Worm (Caenorhabditis elegans) whole organism, L2 larva: ENCODE results near the gene ZC250.4.

Source experiments
- C34F6.9 ChIP-seq: fragments of 150-350 bp; optimal IDR thresholded peaks from 2 replicates; lab custom pipeline; 2014; ENCODE audit warnings: missing biosample characterization, missing genetic modification characterization
- F13H6.1 ChIP-seq: sonication (generic microtip); optimal IDR thresholded peaks from 2 replicates; lab custom pipeline; 2016; ENCODE audit warnings: missing genetic modification characterization, missing compliant biosample characterization
- R02D3.7 ChIP-seq: fragments of 150-350 bp; optimal IDR thresholded peaks from 2 replicates; lab custom pipeline; 2014; ENCODE audit warnings: missing biosample characterization, missing genetic modification characterization
- Y55F3AM.14 ChIP-seq: fragments of 200-800 bp; sonication (Bioruptor generic); optimal IDR thresholded peaks from 2 replicates; lab custom pipeline; 2018; ENCODE audit warnings: mild to moderate bottlenecking, missing genetic modification characterization, missing compliant biosample characterization
- alr-1 ChIP-seq: fragments of 150-350 bp; optimal IDR thresholded peaks from 2 replicates; lab custom pipeline; 2014; ENCODE audit warnings: missing biosample characterization, missing genetic modification characterization
- aly-2 ChIP-seq: fragments of 150-350 bp; optimal IDR thresholded peaks from 2 replicates; lab custom pipeline; 2014; ENCODE audit warnings: missing biosample characterization, missing genetic modification characterization
- ama-1 ChIP-seq: fragments of 150-350 bp; optimal IDR thresholded peaks from 2 replicates; lab custom pipeline; 2018; ENCODE audit warnings: inconsistent platforms
- blmp-1 ChIP-seq: sonication (generic microtip); optimal IDR thresholded peaks from 2 replicates; lab custom pipeline; 2017; ENCODE audit warnings: missing genetic modification characterization, mild to moderate bottlenecking, missing compliant biosample characterization, antibody characterized with exemption, moderate library complexity; ENCODE audit not compliant: insufficient read depth
- ceh-82 ChIP-seq: fragments of 150-350 bp; optimal IDR thresholded peaks from 2 replicates; lab custom pipeline; 2014; ENCODE audit warnings: missing biosample characterization, missing genetic modification characterization
- crh-2 ChIP-seq: sonication (generic microtip); optimal IDR thresholded peaks from 2 replicates; lab custom pipeline; 2017; ENCODE audit warnings: missing biosample characterization, missing genetic modification characterization
- dmd-4 ChIP-seq: sonication (generic microtip); optimal IDR thresholded peaks from 2 replicates; lab custom pipeline; 2017; ENCODE audit warnings: missing biosample characterization, missing genetic modification characterization
- egl-27 ChIP-seq: sonication (generic microtip); optimal IDR thresholded peaks from 3 replicates; lab custom pipeline; 2017; ENCODE audit warnings: missing biosample characterization, missing genetic modification reagents, missing genetic modification characterization
- elt-1 ChIP-seq: fragments of 150-350 bp; optimal IDR thresholded peaks from 2 replicates; lab custom pipeline; 2014; ENCODE audit warnings: missing biosample characterization, missing genetic modification characterization
- fos-1 ChIP-seq: fragments of 150-350 bp; optimal IDR thresholded peaks from 2 replicates; lab custom pipeline; 2014; ENCODE audit warnings: missing biosample characterization, missing genetic modification characterization
- gmeb-1 ChIP-seq: fragments of 150-350 bp; optimal IDR thresholded peaks from 2 replicates; lab custom pipeline; 2014; ENCODE audit warnings: missing biosample characterization, missing genetic modification characterization
- lin-11 ChIP-seq: fragments of 150-350 bp; sonication (generic microtip); optimal IDR thresholded peaks from 2 replicates; lab custom pipeline; 2014; ENCODE audit warnings: missing biosample characterization, missing genetic modification characterization, inconsistent platforms, mixed read lengths
- lin-13 ChIP-seq: fragments of 150-350 bp; optimal IDR thresholded peaks from 2 replicates; lab custom pipeline; 2014; ENCODE audit warnings: missing biosample characterization, missing genetic modification reagents, missing genetic modification characterization
- lsy-2 ChIP-seq, 2 experiments: fragments of 150-350 bp in 1 of 2; sonication (generic microtip) in 1 of 2; optimal IDR thresholded peaks; 2 replicates each; lab custom pipeline; 2014 to 2017; ENCODE audit warnings: missing biosample characterization in 2 of 2, missing genetic modification characterization in 2 of 2
- mab-5 ChIP-seq: fragments of 150-350 bp; optimal IDR thresholded peaks from 2 replicates; lab custom pipeline; 2014; ENCODE audit warnings: missing biosample characterization, missing genetic modification characterization
- mbf-1 ChIP-seq: sonication (generic microtip); optimal IDR thresholded peaks from 2 replicates; lab custom pipeline; 2017; ENCODE audit warnings: missing biosample characterization, missing genetic modification characterization
- mdl-1 ChIP-seq, 2 experiments: fragments of 150-350 bp in 1 of 2; sonication (generic microtip) in 1 of 2; optimal IDR thresholded peaks; 2 replicates each; lab custom pipeline; 2017; ENCODE audit warnings: missing biosample characterization in 2 of 2, missing genetic modification characterization in 2 of 2
- nhr-10 ChIP-seq: sonication (generic microtip); optimal IDR thresholded peaks from 2 replicates; lab custom pipeline; 2017; ENCODE audit warnings: missing biosample characterization, missing genetic modification characterization
- nhr-12 ChIP-seq: fragments of 150-350 bp; optimal IDR thresholded peaks from 2 replicates; lab custom pipeline; 2014; ENCODE audit warnings: missing biosample characterization, missing genetic modification characterization
- nhr-129 ChIP-seq: fragments of 150-350 bp; optimal IDR thresholded peaks from 2 replicates; lab custom pipeline; 2014; ENCODE audit warnings: missing biosample characterization, missing genetic modification characterization
- nhr-21 ChIP-seq: fragments of 150-350 bp; optimal IDR thresholded peaks from 2 replicates; lab custom pipeline; 2014; ENCODE audit warnings: missing biosample characterization, missing genetic modification characterization
- nhr-23 ChIP-seq: fragments of 150-350 bp; optimal IDR thresholded peaks from 2 replicates; lab custom pipeline; 2014; ENCODE audit warnings: missing biosample characterization, missing genetic modification reagents, missing genetic modification characterization
- nhr-237 ChIP-seq: fragments of 150-350 bp; optimal IDR thresholded peaks from 2 replicates; lab custom pipeline; 2014; ENCODE audit warnings: missing biosample characterization, missing genetic modification characterization
- nhr-25 ChIP-seq: fragments of 150-350 bp; sonication (generic microtip); optimal IDR thresholded peaks from 3 replicates; lab custom pipeline; 2014; ENCODE audit warnings: missing biosample characterization, missing genetic modification characterization
- nhr-6 ChIP-seq: fragments of 150-350 bp; optimal IDR thresholded peaks from 2 replicates; lab custom pipeline; 2014; ENCODE audit warnings: missing biosample characterization, missing genetic modification characterization
- nhr-77 ChIP-seq: fragments of 150-350 bp; optimal IDR thresholded peaks from 2 replicates; lab custom pipeline; 2014; ENCODE audit warnings: missing biosample characterization, missing genetic modification characterization
- sem-4 ChIP-seq: fragments of 150-350 bp; optimal IDR thresholded peaks from 2 replicates; lab custom pipeline; 2014; ENCODE audit warnings: missing biosample characterization, missing genetic modification reagents, missing genetic modification characterization
- sma-3 ChIP-seq: sonication (generic microtip); optimal IDR thresholded peaks from 2 replicates; lab custom pipeline; 2016; ENCODE audit warnings: missing genetic modification reagents, missing genetic modification characterization, missing compliant biosample characterization
- sma-9 ChIP-seq, 2 experiments: fragments of 150-350 bp in 1 of 2; sonication (generic microtip) in 1 of 2; optimal IDR thresholded peaks; 2 replicates each; lab custom pipeline; 2014 to 2016; ENCODE audit warnings: missing genetic modification characterization in 2 of 2, mild to moderate bottlenecking in 1 of 2, missing biosample characterization in 1 of 2, missing compliant biosample characterization in 1 of 2, missing genetic modification reagents in 1 of 2, moderate library complexity in 1 of 2
- snpc-4 ChIP-seq: fragments of 150-350 bp; optimal IDR thresholded peaks from 2 replicates; lab custom pipeline; 2014; ENCODE audit warnings: missing biosample characterization, missing genetic modification characterization
- unc-39 ChIP-seq: fragments of 150-350 bp; optimal IDR thresholded peaks from 2 replicates; lab custom pipeline; 2014; ENCODE audit warnings: missing biosample characterization, missing genetic modification characterization
- unc-55 ChIP-seq: fragments of 150-350 bp; sonication (generic microtip); optimal IDR thresholded peaks from 3 replicates; lab custom pipeline; 2014; ENCODE audit warnings: missing biosample characterization, missing genetic modification reagents, missing genetic modification characterization
- unc-62 ChIP-seq: fragments of 150-350 bp; optimal IDR thresholded peaks from 2 replicates; lab custom pipeline; 2014; ENCODE audit warnings: missing biosample characterization, missing genetic modification reagents, missing genetic modification characterization
- zag-1 ChIP-seq: fragments of 150-350 bp; optimal IDR thresholded peaks from 2 replicates; lab custom pipeline; 2014; ENCODE audit warnings: missing biosample characterization, missing genetic modification characterization
- ztf-11 ChIP-seq: sonication (generic microtip); optimal IDR thresholded peaks from 2 replicates; lab custom pipeline; 2017; ENCODE audit warnings: missing biosample characterization, missing genetic modification characterization
- ztf-4 ChIP-seq: fragments of 150-350 bp; optimal IDR thresholded peaks from 2 replicates; lab custom pipeline; 2014; ENCODE audit warnings: missing biosample characterization, missing genetic modification characterization

ZC250.4 gene

ce11 chrV:5798132-5798531 lies 14.8 kb downstream of the ZC250.4 start, which contains the start of gene nstp-3:
Gene nstp-3, minus strand, starts transcription at chrV:5798232.
- TF ChIP-seq zag-1 (tag; lab: Kevin White, UChicago) (no peak), ceh-82 (tag; lab: Kevin White, UChicago) (no peak), unc-62 (GFP tag; lab: Kevin White, UChicago) (no peak), mbf-1 (no peak), sem-4 (tag; lab: Kevin White, UChicago) (no peak), nhr-21 (tag; lab: Kevin White, UChicago) (no peak), sma-3 (GFP tag; lab: Kevin White, UChicago) (no peak), mdl-1 (tag; optimal IDR thresholded peaks at IDR 0.05; lab: Kevin White, UChicago) (no peak), nhr-23 (tag; lab: Kevin White, UChicago) (no peak), elt-1 (tag; lab: Kevin White, UChicago) (no peak), dmd-4 (no peak), nhr-237 (tag; lab: Kevin White, UChicago) (no peak), ztf-4 (no peak), alr-1 (tag; lab: Kevin White, UChicago) (no peak)

ce11 chrV:5792031-5792430 lies 20.9 kb downstream of the ZC250.4 start, which contains the start of gene ZC250.2:
Gene ZC250.2, plus strand, starts transcription at chrV:5792331.
- TF ChIP-seq nhr-23 (tag; lab: Kevin White, UChicago) (no peak), ztf-4 (no peak), fos-1 (tag; lab: Kevin White, UChicago) (no peak)

ce11 chrV:5790497-5791280 lies 22.2 kb downstream of the ZC250.4 start, which contains the start of the genes nhr-142 and F44E7.9:
Gene nhr-142, minus strand, starts transcription at chrV:5790553.
Gene F44E7.9, plus strand, starts transcription at chrV:5791230.
- TF ChIP-seq nhr-12 (tag; lab: Kevin White, UChicago): no peak
- TF ChIP-seq nhr-77 (tag; lab: Kevin White, UChicago): peak; percentile 16
- no peak for TF ChIP-seq unc-39 (tag; lab: Kevin White, UChicago)
- TF ChIP-seq lsy-2 (tag; optimal IDR thresholded peaks at IDR 0.05; lab: Kevin White, UChicago): peak; percentile 73 to 91
- TF ChIP-seq C34F6.9 (tag; lab: Kevin White, UChicago): peak; percentile 87
- peak; percentile 44 for TF ChIP-seq Y55F3AM.14 (GFP tag; lab: Kevin White, UChicago)
- peak in 1 of 2 experiments; percentile 29 for TF ChIP-seq mdl-1 (tag; optimal IDR thresholded peaks at IDR 0.05; lab: Kevin White, UChicago)
- peak; percentile 86 for TF ChIP-seq lin-13 (GFP tag; lab: Kevin White, UChicago)
- TF ChIP-seq fos-1 (tag; lab: Kevin White, UChicago): peak; percentile 66
- TF ChIP-seq nhr-23 (tag; lab: Kevin White, UChicago): no peak
- TF ChIP-seq nhr-129 (tag; lab: Kevin White, UChicago): peak; percentile 87
- peak; percentile 86 for TF ChIP-seq gmeb-1
- TF ChIP-seq ztf-11 (tag; lab: Kevin White, UChicago): peak; percentile 16
- TF ChIP-seq blmp-1 (tag; lab: Kevin White, UChicago): peak; percentile 7
- TF ChIP-seq unc-55 (GFP tag; lab: Kevin White, UChicago): peak; percentile 90
- peak; percentile 47 for TF ChIP-seq egl-27 (tag; lab: Kevin White, UChicago)
- no peak for TF ChIP-seq nhr-10 (tag; lab: Kevin White, UChicago)
- peak; percentile 70 for TF ChIP-seq nhr-25 (tag; lab: Kevin White, UChicago)
- TF ChIP-seq ama-1: no peak
- TF ChIP-seq lin-11 (tag; lab: Kevin White, UChicago): peak; percentile 57
- TF ChIP-seq ceh-82 (tag; lab: Kevin White, UChicago): peak; percentile 63
- TF ChIP-seq aly-2 (tag; lab: Kevin White, UChicago): no peak
- TF ChIP-seq nhr-21 (tag; lab: Kevin White, UChicago): peak; percentile 58
- no peak for TF ChIP-seq mbf-1
- peak; percentile 69 for TF ChIP-seq crh-2 (tag; lab: Kevin White, UChicago)
- peak; percentile 85 for TF ChIP-seq F13H6.1 (tag; lab: Kevin White, UChicago)
- peak; percentile 30 for TF ChIP-seq snpc-4 (tag; lab: Kevin White, UChicago)
- peak; percentile 64 for TF ChIP-seq sem-4 (tag; lab: Kevin White, UChicago)
- TF ChIP-seq nhr-6 (tag; lab: Kevin White, UChicago): peak; percentile 18
- TF ChIP-seq zag-1 (tag; lab: Kevin White, UChicago): peak; percentile 33
- TF ChIP-seq alr-1 (tag; lab: Kevin White, UChicago): no peak
- peak; percentile 7 for TF ChIP-seq R02D3.7
- TF ChIP-seq mab-5 (tag; lab: Kevin White, UChicago): peak; percentile 83
- peak; percentile 91 for TF ChIP-seq sma-9 (GFP tag; optimal IDR thresholded peaks at IDR 0.05; lab: Kevin White, UChicago)
- no peak for TF ChIP-seq sma-9 (tag; optimal IDR thresholded peaks at IDR 0.05; lab: Kevin White, UChicago)
- peak; percentile 90 for TF ChIP-seq sma-3 (GFP tag; lab: Kevin White, UChicago)
